Worm (Caenorhabditis elegans): ENCODE results near the gene nlp-27.

nlp-27 gene

ce11 chrV:3974361-3974760 is 14.8 kb upstream of the nlp-27 start, which contains the start of gene str-82:
TSS of gene str-82 (plus strand) at chrV:3974661.
- no peak for TF ChIP-seq ztf-11 (tag; optimal IDR thresholded peaks at IDR 0.05)
- TF ChIP-seq skn-1 (tag; optimal IDR thresholded peaks at IDR 0.05): no peak
- no peak for TF ChIP-seq nhr-67 (tag; optimal IDR thresholded peaks at IDR 0.05)
- no peak for TF ChIP-seq nhr-43 (tag; optimal IDR thresholded peaks at IDR 0.05; ENCODE audit: poor library complexity, severe bottlenecking)
- no peak for TF ChIP-seq R02D3.7 (tag; optimal IDR thresholded peaks at IDR 0.05)
- TF ChIP-seq elt-2 (tag; optimal IDR thresholded peaks at IDR 0.05): no peak
- no peak for TF ChIP-seq ceh-82 (tag; optimal IDR thresholded peaks at IDR 0.05)
- TF ChIP-seq ama-1 (optimal IDR thresholded peaks at IDR 0.05): no peak
- TF ChIP-seq unc-39 (tag; optimal IDR thresholded peaks at IDR 0.05): no peak
- TF ChIP-seq fkh-2 (tag; optimal IDR thresholded peaks at IDR 0.05): no peak
- TF ChIP-seq lin-39 (tag; optimal IDR thresholded peaks at IDR 0.05): no peak
- no peak for TF ChIP-seq sea-2 (GFP tag; optimal IDR thresholded peaks at IDR 0.05)
- no peak for TF ChIP-seq zag-1 (tag; optimal IDR thresholded peaks at IDR 0.05)
- no peak for TF ChIP-seq fkh-10 (GFP tag; optimal IDR thresholded peaks at IDR 0.05)
- TF ChIP-seq nhr-11 (tag; optimal IDR thresholded peaks at IDR 0.05): no peak
- TF ChIP-seq nhr-12 (tag; optimal IDR thresholded peaks at IDR 0.05): no peak
- TF ChIP-seq hmg-11 (tag; optimal IDR thresholded peaks at IDR 0.05): no peak
- TF ChIP-seq ceh-9 (tag; optimal IDR thresholded peaks at IDR 0.05): no peak
- TF ChIP-seq snpc-4 (tag; optimal IDR thresholded peaks at IDR 0.05): no peak

ce11 chrV:3976964-3977363 is 12.2 kb upstream of the nlp-27 start, which contains the start of gene str-83:
TSS of gene str-83 (plus strand) at chrV:3977264.
- TF ChIP-seq sea-2 (GFP tag; optimal IDR thresholded peaks at IDR 0.05) (no peak), skn-1 (tag; optimal IDR thresholded peaks at IDR 0.05) (no peak), nhr-28 (tag; optimal IDR thresholded peaks at IDR 0.05) (no peak), unc-62 (GFP tag; optimal IDR thresholded peaks at IDR 0.05) (no peak), nhr-67 (tag; optimal IDR thresholded peaks at IDR 0.05) (no peak), nfya-1 (tag; optimal IDR thresholded peaks at IDR 0.05; ENCODE audit: insufficient read depth) (no peak), tbx-2 (tag; optimal IDR thresholded peaks at IDR 0.05) (no peak), fkh-2 (tag; optimal IDR thresholded peaks at IDR 0.05) (no peak), zag-1 (tag; optimal IDR thresholded peaks at IDR 0.05) (no peak), fkh-10 (GFP tag; optimal IDR thresholded peaks at IDR 0.05) (no peak), nhr-12 (tag; optimal IDR thresholded peaks at IDR 0.05) (no peak)

ce11 chrV:3979053-3979452 is 10.1 kb upstream of the nlp-27 start, which contains the start of gene nlp-34:
TSS of gene nlp-34 (minus strand) at chrV:3979134.
- TF ChIP-seq nhr-25 (tag; optimal IDR thresholded peaks at IDR 0.05): peak; percentile 54
- TF ChIP-seq ztf-4 (tag; optimal IDR thresholded peaks at IDR 0.05): no peak

- TF ChIP-seq elt-2 (tag; optimal IDR thresholded peaks at IDR 0.05): no peak
- no peak for TF ChIP-seq sea-2 (GFP tag; optimal IDR thresholded peaks at IDR 0.05)
- no peak for TF ChIP-seq nhr-67 (tag; optimal IDR thresholded peaks at IDR 0.05)
- TF ChIP-seq ZK546.5 (tag; optimal IDR thresholded peaks at IDR 0.05): no peak
- no peak for TF ChIP-seq pha-4 (tag; optimal IDR thresholded peaks at IDR 0.05)
- TF ChIP-seq ceh-28 (tag; optimal IDR thresholded peaks at IDR 0.05): peak; percentile 43
- no peak for TF ChIP-seq mml-1 (tag; optimal IDR thresholded peaks at IDR 0.05)
- no peak for TF ChIP-seq eor-1 (tag; optimal IDR thresholded peaks at IDR 0.05)
- no peak for TF ChIP-seq nfya-1 (tag; optimal IDR thresholded peaks at IDR 0.05; ENCODE audit: insufficient read depth)
- no peak for TF ChIP-seq fos-1 (tag; optimal IDR thresholded peaks at IDR 0.05)
- no peak for TF ChIP-seq unc-39 (tag; optimal IDR thresholded peaks at IDR 0.05)
- TF ChIP-seq nhr-12 (tag; optimal IDR thresholded peaks at IDR 0.05): no peak
- TF ChIP-seq nhr-25 (tag; optimal IDR thresholded peaks at IDR 0.05): peak; percentile 90
- TF ChIP-seq fkh-10 (GFP tag; optimal IDR thresholded peaks at IDR 0.05): no peak
- no peak for TF ChIP-seq hmg-11 (tag; optimal IDR thresholded peaks at IDR 0.05)
- no peak for TF ChIP-seq snpc-4 (tag; optimal IDR thresholded peaks at IDR 0.05)
- TF ChIP-seq skn-1 (tag; optimal IDR thresholded peaks at IDR 0.05): no peak
- TF ChIP-seq tbx-2 (tag; optimal IDR thresholded peaks at IDR 0.05): peak; percentile 3
- TF ChIP-seq lin-15B (tag; optimal IDR thresholded peaks at IDR 0.05): no peak
- TF ChIP-seq nhr-11 (tag; optimal IDR thresholded peaks at IDR 0.05): no peak
- no peak for TF ChIP-seq daf-12 (tag; optimal IDR thresholded peaks at IDR 0.05)
- TF ChIP-seq ceh-82 (tag; optimal IDR thresholded peaks at IDR 0.05): no peak
- no peak for TF ChIP-seq egl-5 (tag; optimal IDR thresholded peaks at IDR 0.05)
- TF ChIP-seq nhr-28 (tag; optimal IDR thresholded peaks at IDR 0.05): no peak
- peak; percentile 55 for TF ChIP-seq nhr-43 (tag; optimal IDR thresholded peaks at IDR 0.05; ENCODE audit: poor library complexity, severe bottlenecking)
- no peak for TF ChIP-seq pqm-1 (tag; optimal IDR thresholded peaks at IDR 0.05)
- TF ChIP-seq elt-3 (tag; optimal IDR thresholded peaks at IDR 0.05): peak; percentile 54 to 94 (median 76)
- no peak for TF ChIP-seq nhr-237 (tag; optimal IDR thresholded peaks at IDR 0.05)
- TF ChIP-seq mdl-1 (tag; optimal IDR thresholded peaks at IDR 0.05): no peak
- no peak for TF ChIP-seq jun-1 (tag; optimal IDR thresholded peaks at IDR 0.05)
- no peak for TF ChIP-seq nhr-76 (tag; optimal IDR thresholded peaks at IDR 0.05)
- no peak for TF ChIP-seq ceh-16 (tag; optimal IDR thresholded peaks at IDR 0.05)
- no peak for TF ChIP-seq nhr-77 (tag; optimal IDR thresholded peaks at IDR 0.05)
- no peak for TF ChIP-seq unc-62 (GFP tag; optimal IDR thresholded peaks at IDR 0.05)
- TF ChIP-seq ceh-9 (tag; optimal IDR thresholded peaks at IDR 0.05): no peak
- no peak for TF ChIP-seq zag-1 (tag; optimal IDR thresholded peaks at IDR 0.05)
- no peak for TF ChIP-seq egl-27 (tag; optimal IDR thresholded peaks at IDR 0.05)
- TF ChIP-seq elt-1 (tag; optimal IDR thresholded peaks at IDR 0.05): peak; percentile 21
- no peak for TF ChIP-seq R02D3.7 (tag; optimal IDR thresholded peaks at IDR 0.05)
- TF ChIP-seq ztf-11 (tag; optimal IDR thresholded peaks at IDR 0.05): no peak
- TF ChIP-seq fkh-2 (tag; optimal IDR thresholded peaks at IDR 0.05): no peak
- TF ChIP-seq ama-1 (optimal IDR thresholded peaks at IDR 0.05): no peak
Measured at ce11 chrV:3979819-3980218, 9.4 kb upstream of the nlp-27 start, which contains the start of gene nlp-31. TSS of gene nlp-31 (plus strand) at chrV:3980055.

Measured in whole organism, L3 larva.